Worm (Caenorhabditis elegans) whole organism, L4/young adult: ENCODE results near the gene Y116F11B.14.

Experiments
- dao-5 ChIP-seq: sonication (generic microtip); optimal IDR thresholded peaks from 2 replicates; lab custom pipeline; 2016; ENCODE audit warnings: missing genotype, missing genetic modification characterization, moderate library complexity, missing compliant biosample characterization
- him-1 ChIP-seq: sonication (generic microtip); optimal IDR thresholded peaks from 2 replicates; lab custom pipeline; 2016; ENCODE audit warnings: missing genotype, missing genetic modification reagents, missing genetic modification characterization, missing compliant biosample characterization

- TF ChIP-seq him-1 (no peak), dao-5 (no peak)
These were observed 8.1 kb downstream of the Y116F11B.14 start, which contains the start of gene fars-2 for ce11 chrV:19907365-19907764.
